Worm (Caenorhabditis elegans): ENCODE measurements around the gene nhr-96.

- no peak for TF ChIP-seq ceh-13 (GFP tag; optimal IDR thresholded peaks at IDR 0.05)
- TF ChIP-seq tra-4 (tag; optimal IDR thresholded peaks at IDR 0.05) = no peak
- no peak for TF ChIP-seq ama-1 (optimal IDR thresholded peaks at IDR 0.05)
- no peak for TF ChIP-seq B0310.2 (tag; optimal IDR thresholded peaks at IDR 0.05)
- no peak for TF ChIP-seq hmbx-1 (tag; optimal IDR thresholded peaks at IDR 0.05)
These were observed 14.5 kb upstream of the nhr-96 start, which contains the start of gene nhr-56 for ce11 chrV:2218803-2219202.
